Worm (Caenorhabditis elegans) whole organism, midembryonic: Measurements from ENCODE around the gene fbxa-152.
A peak's percentile ranks its signal among the peaks of the same experiment; 100 is the strongest.
"Not testable (repeated sequence)": the region's sequence is repeated elsewhere in the genome, so short reads cannot be mapped to it uniquely, and the experiment has no call there.

Experiments used
- T22C8.4 ChIP-seq: fragments of 200-800 bp; sonication (Bioruptor generic); IDR thresholded peaks from 2 replicates; pipeline ENCODE4 v1.3.6; 2022; ENCODE audit warnings: missing genetic modification characterization, missing compliant biosample characterization
- cog-1 ChIP-seq: sonication (generic microtip); optimal IDR thresholded peaks from 2 replicates; lab custom pipeline; 2016; ENCODE audit warnings: missing genetic modification characterization, missing compliant biosample characterization
- flt-1 ChIP-seq: fragments of 200-800 bp; sonication (Bioruptor generic); IDR thresholded peaks from 2 replicates; pipeline ENCODE4 v1.3.6; 2022; ENCODE audit warnings: missing genetic modification characterization, missing compliant biosample characterization
- klf-2 ChIP-seq: fragments of 200-800 bp; sonication (Bioruptor generic); conservative IDR thresholded peaks from 2 replicates; pipeline ENCODE4 v1.3.6; 2022; ENCODE audit warnings: missing genetic modification reagents, missing genetic modification characterization, missing compliant biosample characterization
- med-1 ChIP-seq: sonication (generic microtip); optimal IDR thresholded peaks from 2 replicates; lab custom pipeline; 2017; ENCODE audit warnings: missing genetic modification characterization, mild to moderate bottlenecking, missing compliant biosample characterization, antibody characterized with exemption, missing genetic modification reagents; ENCODE audit not compliant: insufficient read depth
- ref-1 ChIP-seq: fragments of 200-800 bp; sonication (Bioruptor generic); conservative IDR thresholded peaks from 2 replicates; pipeline ENCODE4 v1.3.6; 2022; ENCODE audit warnings: missing genetic modification reagents, missing genetic modification characterization, missing compliant biosample characterization
- tab-1 ChIP-seq: fragments of 200-800 bp; sonication (Bioruptor generic); IDR thresholded peaks from 2 replicates; pipeline ENCODE4 v1.3.6; 2022; ENCODE audit warnings: missing genetic modification characterization, missing compliant biosample characterization
- ztf-23 ChIP-seq: fragments of 200-800 bp; sonication (Bioruptor generic); IDR thresholded peaks from 2 replicates; pipeline ENCODE4 v1.3.6; 2022; ENCODE audit warnings: missing genetic modification reagents, missing genetic modification characterization, missing compliant biosample characterization
- ztf-29 ChIP-seq: fragments of 200-800 bp; sonication (Bioruptor generic); IDR thresholded peaks from 2 replicates; pipeline ENCODE4 v1.3.6; 2022; ENCODE audit warnings: missing genetic modification reagents, missing genetic modification characterization, missing compliant biosample characterization

fbxa-152 gene

DNA sequence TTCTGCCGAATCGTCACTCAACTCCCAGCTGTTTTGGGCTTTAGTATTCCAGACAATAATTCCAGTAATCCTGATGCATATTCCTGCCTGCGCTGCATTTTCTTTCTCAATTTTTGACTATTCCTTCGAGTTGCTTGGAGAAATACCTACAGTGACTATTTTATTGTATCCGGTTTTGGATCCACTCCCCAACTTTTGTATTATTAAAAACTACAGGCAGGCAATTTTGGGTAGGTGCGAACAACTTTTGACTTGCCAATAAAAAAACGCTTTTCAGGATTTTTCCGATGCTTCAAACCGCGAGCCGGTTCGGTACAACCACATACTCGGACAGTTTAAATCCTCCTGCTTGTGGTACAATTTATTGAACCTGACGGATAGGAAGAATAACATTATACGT lies 12.4 kb upstream of the fbxa-152 start:
- TF ChIP-seq ref-1 (GFP tag; lab: Robert Waterston, UW), result no peak
- TF ChIP-seq ztf-29 (GFP tag; lab: Robert Waterston, UW), result no peak
- TF ChIP-seq T22C8.4 (GFP tag; lab: Robert Waterston, UW), result no peak
- TF ChIP-seq klf-2 (GFP tag; lab: Robert Waterston, UW), result no peak
- no peak for TF ChIP-seq cog-1 (tag; lab: Kevin White, UChicago)

DNA sequence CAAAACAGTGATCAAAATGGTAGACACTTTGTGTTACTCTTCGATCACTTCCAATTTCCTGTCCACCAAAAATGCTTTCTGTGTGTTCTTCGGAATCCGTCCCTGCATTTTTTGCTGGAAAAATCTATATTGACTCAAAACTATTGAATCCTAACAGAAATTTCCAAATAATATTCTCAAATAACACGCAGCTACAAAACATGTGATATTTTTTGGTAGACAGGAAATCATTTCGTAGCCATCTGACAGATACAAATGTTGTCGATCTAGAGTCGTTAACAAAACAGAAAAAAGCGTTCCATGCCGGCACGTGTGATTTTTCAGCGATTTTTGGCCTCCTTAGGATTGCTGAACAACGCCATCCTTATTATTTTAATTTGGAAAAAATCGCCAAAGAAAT lies 10.7 kb upstream of the fbxa-152 start, which contains the start of gene str-263:
Gene str-263 (plus strand): TSS at position 301 of the 400 bp plus-strand sequence.
- no peak for TF ChIP-seq cog-1 (tag; lab: Kevin White, UChicago)
- TF ChIP-seq tab-1 (GFP tag; lab: Robert Waterston, UW), result no peak
- TF ChIP-seq klf-2 (GFP tag; lab: Robert Waterston, UW), result no peak
- no peak for TF ChIP-seq ztf-29 (GFP tag; lab: Robert Waterston, UW)
- no peak for TF ChIP-seq T22C8.4 (GFP tag; lab: Robert Waterston, UW)
- TF ChIP-seq ref-1 (GFP tag; lab: Robert Waterston, UW), result no peak
- no peak for TF ChIP-seq flt-1 (GFP tag; lab: Robert Waterston, UW)
- TF ChIP-seq med-1 (GFP tag; lab: Kevin White, UChicago), result no peak
- TF ChIP-seq ztf-23 (GFP tag; lab: Robert Waterston, UW), result no peak

DNA sequence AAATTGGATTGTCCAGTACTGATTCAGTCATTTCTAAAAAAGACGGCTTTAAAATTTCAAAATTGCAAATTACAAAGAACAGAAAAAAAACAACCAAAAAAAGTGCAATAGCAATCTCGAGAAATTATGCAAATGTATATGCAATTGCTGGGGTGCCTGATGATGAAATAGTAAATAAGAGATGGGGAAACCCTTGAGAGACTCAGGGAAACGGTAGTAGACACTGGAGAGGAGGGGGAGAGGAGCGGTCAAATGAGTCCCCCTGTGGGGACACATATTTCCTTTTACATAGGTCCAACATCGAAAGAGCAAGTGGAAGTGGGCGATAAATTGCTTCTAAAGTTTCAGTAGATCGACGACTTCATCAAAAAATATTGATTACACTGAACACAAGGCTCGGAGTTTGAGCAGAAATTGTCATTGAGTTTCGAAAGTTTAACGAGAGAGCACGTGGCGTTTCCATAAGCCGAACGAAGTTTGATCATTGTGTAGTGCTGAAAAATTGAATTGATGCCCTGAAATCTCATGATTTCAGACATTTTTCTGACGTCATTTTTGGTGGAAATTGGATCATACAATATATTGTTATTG lies 8.3 kb upstream of the fbxa-152 start, which contains the start of the genes fbxa-153 and str-12:
Gene fbxa-153 (minus strand): TSS at position 35 of the 591 bp plus-strand sequence.
Gene str-12 (plus strand): TSS at position 541 of the 591 bp plus-strand sequence.
- TF ChIP-seq ref-1 (GFP tag; lab: Robert Waterston, UW) (no peak), ztf-29 (GFP tag; lab: Robert Waterston, UW) (no peak), tab-1 (GFP tag; lab: Robert Waterston, UW) (no peak), T22C8.4 (GFP tag; lab: Robert Waterston, UW) (no peak), klf-2 (GFP tag; lab: Robert Waterston, UW) (no peak), flt-1 (GFP tag; lab: Robert Waterston, UW) (peak; percentile 45), cog-1 (tag; lab: Kevin White, UChicago) (peak; percentile 22), ztf-23 (GFP tag; lab: Robert Waterston, UW) (no peak), med-1 (GFP tag; lab: Kevin White, UChicago) (no peak)

DNA sequence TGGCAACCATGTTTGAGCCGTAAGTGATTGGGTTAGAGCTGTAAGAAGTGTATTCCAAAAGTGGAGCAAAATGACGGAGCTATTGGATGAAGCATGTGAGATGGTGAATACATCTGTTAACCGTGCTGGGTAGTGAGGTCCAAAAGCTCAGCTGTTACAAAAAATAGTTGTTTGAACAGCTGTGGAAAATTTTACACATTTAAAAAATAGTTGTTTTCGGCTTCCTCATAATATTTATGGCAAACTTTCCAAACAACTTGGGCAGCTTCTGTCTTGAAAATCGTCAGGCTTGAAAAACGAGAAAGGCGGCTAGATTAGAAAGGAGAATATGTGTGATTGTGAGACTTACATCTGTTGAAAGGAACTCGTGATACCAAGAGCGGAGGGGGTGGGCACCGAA lies 2.9 kb upstream of the fbxa-152 start, which contains the start of gene fbxa-154:
Gene fbxa-154 (minus strand): TSS at position 101 of the 400 bp plus-strand sequence.
- TF ChIP-seq tab-1 (GFP tag; lab: Robert Waterston, UW), result no peak
- TF ChIP-seq ref-1 (GFP tag; lab: Robert Waterston, UW), result no peak
- TF ChIP-seq ztf-23 (GFP tag; lab: Robert Waterston, UW), result no peak
- no peak for TF ChIP-seq flt-1 (GFP tag; lab: Robert Waterston, UW)
- no peak for TF ChIP-seq ztf-29 (GFP tag; lab: Robert Waterston, UW)
- TF ChIP-seq cog-1 (tag; lab: Kevin White, UChicago), result no peak
- no peak for TF ChIP-seq med-1 (GFP tag; lab: Kevin White, UChicago)
- TF ChIP-seq T22C8.4 (GFP tag; lab: Robert Waterston, UW), result no peak
- TF ChIP-seq klf-2 (GFP tag; lab: Robert Waterston, UW), result no peak

DNA sequence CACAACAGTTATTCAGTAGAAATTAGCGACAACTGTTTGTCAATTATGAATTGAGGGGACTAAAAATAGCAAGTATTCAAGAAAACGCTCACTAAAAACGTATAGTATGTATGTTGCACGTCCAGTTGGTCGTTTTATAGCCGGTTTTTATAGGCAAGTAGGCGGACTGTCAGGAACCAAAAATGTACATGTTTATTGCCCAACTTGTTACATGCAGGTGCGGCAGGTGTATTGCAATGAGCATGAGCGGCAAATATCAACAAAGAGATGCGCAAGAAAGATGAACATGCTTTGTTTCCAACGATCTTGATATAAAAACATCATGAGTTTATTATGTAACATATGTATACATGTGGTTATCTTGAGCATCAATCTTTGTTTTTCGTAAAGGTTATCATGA lies 2.4 kb downstream of the fbxa-152 start, which contains the start of gene B0391.14:
Gene B0391.14 (minus strand): TSS at position 101 of the 400 bp plus-strand sequence.
- TF ChIP-seq klf-2, ztf-29, flt-1 (GFP tag; lab: Robert Waterston, UW): not testable (repeated sequence)

DNA sequence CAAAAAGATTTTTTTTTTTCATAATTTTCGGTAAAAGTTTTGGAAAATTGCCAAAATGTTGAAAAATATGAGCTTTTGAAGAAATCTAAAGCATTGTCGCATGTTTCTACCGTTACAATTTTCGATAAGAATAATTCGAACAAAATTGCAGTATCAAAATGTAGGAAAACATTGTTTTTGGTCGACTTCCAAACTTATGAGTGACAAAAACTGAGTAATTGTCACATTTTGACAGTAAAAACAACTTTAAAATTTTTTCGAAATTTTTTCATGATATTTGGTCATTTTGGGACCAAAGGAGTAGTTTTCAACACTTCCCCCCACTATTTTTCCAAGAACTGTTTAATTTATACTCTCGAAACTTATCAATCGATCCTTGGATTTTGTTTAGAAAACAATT lies 7.6 kb downstream of the fbxa-152 start, which contains the start of gene fbxa-139:
Gene fbxa-139 (minus strand): TSS at position 101 of the 400 bp plus-strand sequence.
- TF ChIP-seq ztf-23 (GFP tag; lab: Robert Waterston, UW), result no peak
- TF ChIP-seq tab-1 (GFP tag; lab: Robert Waterston, UW), result no peak
- no peak for TF ChIP-seq klf-2 (GFP tag; lab: Robert Waterston, UW)
- TF ChIP-seq ztf-29 (GFP tag; lab: Robert Waterston, UW), result no peak
- no peak for TF ChIP-seq med-1 (GFP tag; lab: Kevin White, UChicago)
- TF ChIP-seq T22C8.4 (GFP tag; lab: Robert Waterston, UW), result no peak
- TF ChIP-seq cog-1 (tag; lab: Kevin White, UChicago), result no peak
- no peak for TF ChIP-seq flt-1 (GFP tag; lab: Robert Waterston, UW)
- TF ChIP-seq ref-1 (GFP tag; lab: Robert Waterston, UW), result no peak

DNA sequence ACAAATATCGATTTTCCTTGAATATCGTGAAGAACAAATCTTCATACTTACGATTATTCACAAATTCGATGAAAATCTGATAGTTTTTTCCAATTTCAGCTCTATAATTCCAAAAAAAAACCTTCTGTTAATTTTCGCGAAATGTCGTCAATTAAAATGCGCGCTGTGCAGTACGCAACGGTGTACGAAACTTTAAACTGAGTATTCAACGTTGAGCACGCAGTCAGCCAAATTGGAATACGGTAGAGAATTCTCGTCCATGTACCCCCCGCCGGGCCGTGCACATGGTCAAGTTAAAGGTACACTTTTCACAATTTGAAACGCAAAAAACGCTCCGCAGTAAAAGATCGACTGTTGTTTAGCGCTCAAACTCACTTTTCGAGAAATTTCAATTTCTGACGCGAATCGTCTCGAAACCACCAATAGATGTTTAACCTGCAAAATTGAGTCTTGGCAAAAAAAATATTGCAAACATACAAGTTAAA lies 11.9 kb downstream of the fbxa-152 start, which contains the start of gene F28F8.7:
Gene F28F8.7 (minus strand): TSS at position 435 of the 485 bp plus-strand sequence.
- not testable (repeated sequence) for TF ChIP-seq ztf-29, tab-1, T22C8.4 (GFP tag; lab: Robert Waterston, UW)

DNA sequence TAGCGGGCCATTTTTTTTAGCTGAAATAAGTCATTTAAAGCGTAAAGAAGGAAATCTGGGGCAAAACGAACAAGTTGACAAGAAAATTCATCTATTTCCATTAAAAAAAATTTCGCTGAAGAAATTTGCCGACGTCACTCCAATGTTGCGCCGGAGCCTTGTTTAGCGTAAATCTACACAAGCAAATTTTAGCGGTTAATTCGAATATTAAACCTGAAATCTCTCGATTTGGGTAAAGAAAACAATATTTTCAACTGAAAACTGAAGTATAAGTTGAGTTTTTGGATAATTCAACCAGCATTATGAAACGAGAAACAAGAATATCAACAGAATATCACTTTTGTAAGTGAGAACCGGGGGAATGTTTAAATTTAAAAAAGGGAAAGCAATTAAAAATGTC lies 23.8 kb downstream of the fbxa-152 start, which contains the start of gene F28F8.9:
Gene F28F8.9 (minus strand): TSS at position 288 of the 400 bp plus-strand sequence.
- no peak for TF ChIP-seq ref-1 (GFP tag; lab: Robert Waterston, UW)
- no peak for TF ChIP-seq tab-1 (GFP tag; lab: Robert Waterston, UW)
- TF ChIP-seq T22C8.4 (GFP tag; lab: Robert Waterston, UW), result no peak
- no peak for TF ChIP-seq cog-1 (tag; lab: Kevin White, UChicago)
- TF ChIP-seq flt-1 (GFP tag; lab: Robert Waterston, UW), result no peak
- TF ChIP-seq med-1 (GFP tag; lab: Kevin White, UChicago), result no peak
- TF ChIP-seq klf-2 (GFP tag; lab: Robert Waterston, UW), result no peak
- no peak for TF ChIP-seq ztf-29 (GFP tag; lab: Robert Waterston, UW)
- no peak for TF ChIP-seq ztf-23 (GFP tag; lab: Robert Waterston, UW)
